Fruit fly (Drosophila melanogaster): ENCODE measurements around the gene CG6724.

CG6724 gene

dm6 chr2L:10749607-10750467, 19.9 kb downstream of the CG6724 start:
- TF ChIP-seq h (GFP tag; optimal IDR thresholded peaks at IDR 0.05) = no peak
- TF ChIP-seq Hnf4 (GFP tag; optimal IDR thresholded peaks at IDR 0.05) = no peak
- no peak for TF ChIP-seq jim (GFP tag; optimal IDR thresholded peaks at IDR 0.05)
- no peak for TF ChIP-seq CG32264 (GFP tag; optimal IDR thresholded peaks at IDR 0.05)
- TF ChIP-seq foxo (GFP tag; optimal IDR thresholded peaks at IDR 0.05) = no peak
- TF ChIP-seq dsf (GFP tag; optimal IDR thresholded peaks at IDR 0.05; ENCODE audit: borderline replicate concordance) = no peak
- no peak for TF ChIP-seq ey (GFP tag; optimal IDR thresholded peaks at IDR 0.05)
- TF ChIP-seq Mio (GFP tag; optimal IDR thresholded peaks at IDR 0.05) = no peak
- TF ChIP-seq CG9705 (GFP tag; optimal IDR thresholded peaks at IDR 0.05) = no peak
- no peak for TF ChIP-seq HLH106 (tag; optimal IDR thresholded peaks at IDR 0.05)
- TF ChIP-seq dmrt93B (GFP tag; optimal IDR thresholded peaks at IDR 0.05) = no peak
- no peak for TF ChIP-seq Abd-B (GFP tag; optimal IDR thresholded peaks at IDR 0.05)
- no peak for TF ChIP-seq Rel (GFP tag; optimal IDR thresholded peaks at IDR 0.05)
- TF ChIP-seq Rel (tag; optimal IDR thresholded peaks at IDR 0.05) = no peak
- TF ChIP-seq Hr83 (GFP tag; optimal IDR thresholded peaks at IDR 0.05; ENCODE audit: poor library complexity, severe bottlenecking) = no peak
- no peak for TF ChIP-seq pan (optimal IDR thresholded peaks at IDR 0.05)
- no peak for TF ChIP-seq CrebA (GFP tag; optimal IDR thresholded peaks at IDR 0.05; ENCODE audit: borderline replicate concordance)
- TF ChIP-seq Dif (GFP tag; optimal IDR thresholded peaks at IDR 0.05; ENCODE audit: partially characterized antibody) = no peak

- TF ChIP-seq Hr78 (GFP tag; optimal IDR thresholded peaks at IDR 0.05) (no peak), Jra (GFP tag; optimal IDR thresholded peaks at IDR 0.05) (no peak), dmrt93B (GFP tag; optimal IDR thresholded peaks at IDR 0.05) (no peak), N (GFP tag; optimal IDR thresholded peaks at IDR 0.05) (no peak), dsf (GFP tag; optimal IDR thresholded peaks at IDR 0.05; ENCODE audit: borderline replicate concordance) (no peak), GATAd (GFP tag; optimal IDR thresholded peaks at IDR 0.05) (no peak), usp (GFP tag; optimal IDR thresholded peaks at IDR 0.05) (no peak), Mio (GFP tag; optimal IDR thresholded peaks at IDR 0.05) (no peak), jim (GFP tag; optimal IDR thresholded peaks at IDR 0.05) (no peak), CG9705 (GFP tag; optimal IDR thresholded peaks at IDR 0.05) (no peak), Myc (optimal IDR thresholded peaks at IDR 0.05) (no peak), sv (GFP tag; optimal IDR thresholded peaks at IDR 0.05) (no peak), woc (GFP tag; optimal IDR thresholded peaks at IDR 0.05) (no peak), Hnf4 (GFP tag; optimal IDR thresholded peaks at IDR 0.05) (no peak), CG32264 (GFP tag; optimal IDR thresholded peaks at IDR 0.05) (no peak)
Measured at dm6 chr2L:10748218-10748617, 21.5 kb downstream of the CG6724 start.

- no peak for TF ChIP-seq HLH106 (tag; optimal IDR thresholded peaks at IDR 0.05)
- no peak for TF ChIP-seq Dif (GFP tag; optimal IDR thresholded peaks at IDR 0.05; ENCODE audit: partially characterized antibody)
- no peak for TF ChIP-seq foxo (GFP tag; optimal IDR thresholded peaks at IDR 0.05)
- TF ChIP-seq pan (optimal IDR thresholded peaks at IDR 0.05) = no peak
- no peak for TF ChIP-seq Mio (GFP tag; optimal IDR thresholded peaks at IDR 0.05)
- TF ChIP-seq GATAd (GFP tag; optimal IDR thresholded peaks at IDR 0.05) = no peak
- TF ChIP-seq lola (GFP tag; optimal IDR thresholded peaks at IDR 0.05) = no peak
- no peak for TF ChIP-seq h (GFP tag; optimal IDR thresholded peaks at IDR 0.05)
- TF ChIP-seq tai (GFP tag; optimal IDR thresholded peaks at IDR 0.05) = no peak
Measured at dm6 chr2L:10743714-10744113, 26.0 kb downstream of the CG6724 start, which contains the start of gene CG6729. Gene CG6729, minus strand, starts transcription at chr2L:10743935.

- TF ChIP-seq br (GFP tag; optimal IDR thresholded peaks at IDR 0.05) = peak; percentile 67
- TF ChIP-seq Hr83 (GFP tag; optimal IDR thresholded peaks at IDR 0.05; ENCODE audit: poor library complexity, severe bottlenecking) = peak; percentile 91
- TF ChIP-seq foxo (GFP tag; optimal IDR thresholded peaks at IDR 0.05) = no peak
- no peak for TF ChIP-seq CrebA (GFP tag; optimal IDR thresholded peaks at IDR 0.05; ENCODE audit: borderline replicate concordance)
- peak; percentile 61 for TF ChIP-seq OdsH (GFP tag; optimal IDR thresholded peaks at IDR 0.05)
- TF ChIP-seq ey (GFP tag; optimal IDR thresholded peaks at IDR 0.05) = peak; percentile 67
- TF ChIP-seq lola (GFP tag; optimal IDR thresholded peaks at IDR 0.05) = no peak
- peak; percentile 100 for TF ChIP-seq Vsx2 (GFP tag; optimal IDR thresholded peaks at IDR 0.05; ENCODE audit: partially characterized antibody)
- peak; percentile 100 for TF ChIP-seq Dif (GFP tag; optimal IDR thresholded peaks at IDR 0.05; ENCODE audit: partially characterized antibody)
- TF ChIP-seq brk (GFP tag; optimal IDR thresholded peaks at IDR 0.05) = no peak
- peak; percentile 75 for TF ChIP-seq GATAd (GFP tag; optimal IDR thresholded peaks at IDR 0.05)
- TF ChIP-seq h (GFP tag; optimal IDR thresholded peaks at IDR 0.05) = no peak
- no peak for TF ChIP-seq dsf (GFP tag; optimal IDR thresholded peaks at IDR 0.05; ENCODE audit: borderline replicate concordance)
- TF ChIP-seq dl (GFP tag; optimal IDR thresholded peaks at IDR 0.05; ENCODE audit: insufficient read depth in 1 of 2, partially characterized antibody in 2 of 2) = peak; percentile 98 to 100
- peak; percentile 87 for TF ChIP-seq sv (GFP tag; optimal IDR thresholded peaks at IDR 0.05)
- peak; percentile 41 for TF ChIP-seq psq (GFP tag; optimal IDR thresholded peaks at IDR 0.05)
- no peak for TF ChIP-seq Abd-B (GFP tag; optimal IDR thresholded peaks at IDR 0.05)
- peak; percentile 73 for TF ChIP-seq rgr (GFP tag; optimal IDR thresholded peaks at IDR 0.05)
- TF ChIP-seq jim (GFP tag; optimal IDR thresholded peaks at IDR 0.05) = no peak
- TF ChIP-seq CG32264 (GFP tag; optimal IDR thresholded peaks at IDR 0.05) = peak; percentile 26
- no peak for TF ChIP-seq usp (GFP tag; optimal IDR thresholded peaks at IDR 0.05)
Measured at dm6 chr2L:10736993-10737756, 32.6 kb downstream of the CG6724 start, which contains the start of the genes Vha16-5 and CG12299. Gene Vha16-5, minus strand, starts transcription at chr2L:10737043. Gene CG12299, plus strand, starts transcription at chr2L:10737345.

Data from whole organism, wandering third instar larva.